Fruit fly (Drosophila melanogaster) whole organism, embryonic: ENCODE data around the gene Cnep1r2.

Experiments used
- Bteb2 ChIP-seq: fragments of 200-800 bp; sonication (Bioruptor generic); optimal IDR thresholded peaks from 2 replicates; lab custom pipeline; 2016; ENCODE audit warnings: missing biosample characterization, missing genetic modification characterization
- CG11085 ChIP-seq: fragments of 200-800 bp; sonication (Bioruptor generic); IDR thresholded peaks from 2 replicates; pipeline ENCODE4 v1.3.6; 2022; ENCODE audit warnings: missing biosample characterization, missing genetic modification characterization
- CG11398 ChIP-seq: fragments of 200-800 bp; sonication (Bioruptor generic); optimal IDR thresholded peaks from 2 replicates; lab custom pipeline; 2016; ENCODE audit warnings: missing biosample characterization, missing genetic modification characterization
- CG11456 ChIP-seq: fragments of 200-800 bp; sonication (Bioruptor generic); IDR thresholded peaks from 3 replicates; pipeline ENCODE4 v1.3.6; 2022; ENCODE audit warnings: missing biosample characterization, missing genetic modification characterization
- CG12744 ChIP-seq: fragments of 200-800 bp; sonication (Bioruptor generic); optimal IDR thresholded peaks from 2 replicates; lab custom pipeline; 2016; ENCODE audit warnings: missing biosample characterization, missing genetic modification characterization
- CG13775 ChIP-seq: fragments of 200-800 bp; sonication (Bioruptor generic); optimal IDR thresholded peaks from 3 replicates; lab custom pipeline; 2017; ENCODE audit warnings: missing biosample characterization, mild to moderate bottlenecking, missing genetic modification characterization
- CG18476 ChIP-seq: fragments of 200-800 bp; sonication (Bioruptor generic); optimal IDR thresholded peaks from 2 replicates; lab custom pipeline; 2016; ENCODE audit warnings: missing biosample characterization, mild to moderate bottlenecking, missing genetic modification characterization
- CG18764 ChIP-seq: fragments of 200-800 bp; sonication (Bioruptor generic); optimal IDR thresholded peaks from 3 replicates; lab custom pipeline; 2016; ENCODE audit warnings: missing biosample characterization, missing genetic modification characterization
- CG30020 ChIP-seq: fragments of 200-800 bp; optimal IDR thresholded peaks from 2 replicates; lab custom pipeline; 2019; ENCODE audit warnings: missing biosample characterization, mild to moderate bottlenecking, missing genetic modification characterization, moderate library complexity
- CG31441 ChIP-seq: fragments of 200-800 bp; sonication (Bioruptor generic); IDR thresholded peaks from 2 replicates; pipeline ENCODE4 v1.3.6; 2022; ENCODE audit warnings: missing biosample characterization, missing genetic modification characterization
- CG32532 ChIP-seq: fragments of 200-800 bp; sonication (Bioruptor generic); IDR thresholded peaks from 2 replicates; pipeline ENCODE4 v1.3.6; 2022; ENCODE audit warnings: missing biosample characterization, missing genetic modification characterization
- CG33213 ChIP-seq: fragments of 200-800 bp; sonication (Bioruptor generic); optimal IDR thresholded peaks from 3 replicates; lab custom pipeline; 2016; ENCODE audit warnings: missing biosample characterization, missing genetic modification characterization
- CG3838 ChIP-seq: fragments of 200-800 bp; sonication (Bioruptor generic); optimal IDR thresholded peaks from 3 replicates; lab custom pipeline; 2016; ENCODE audit warnings: missing biosample characterization, missing genetic modification characterization
- CG4328 ChIP-seq: fragments of 200-800 bp; sonication (Bioruptor generic); optimal IDR thresholded peaks from 3 replicates; lab custom pipeline; 2017; ENCODE audit warnings: missing biosample characterization, missing genetic modification reagents, missing genetic modification characterization
- CG5953 ChIP-seq: fragments of 200-800 bp; sonication (Bioruptor generic); IDR thresholded peaks from 2 replicates; pipeline ENCODE4 v1.3.6; 2022; ENCODE audit warnings: missing biosample characterization, missing genetic modification characterization
- CG6813 ChIP-seq: fragments of 200-800 bp; sonication (Bioruptor generic); optimal IDR thresholded peaks from 2 replicates; lab custom pipeline; 2017; ENCODE audit warnings: missing biosample characterization, missing genetic modification characterization, mild to moderate bottlenecking, moderate library complexity, missing genetic modification reagents
- CG7372 ChIP-seq: fragments of 200-800 bp; sonication (Bioruptor generic); IDR thresholded peaks from 2 replicates; pipeline ENCODE4 v1.3.6; 2022; ENCODE audit warnings: missing biosample characterization, missing genetic modification characterization
- CG7987 ChIP-seq: fragments of 200-800 bp; sonication (Bioruptor generic); optimal IDR thresholded peaks from 2 replicates; lab custom pipeline; 2018; ENCODE audit warnings: missing biosample characterization, mild to moderate bottlenecking, missing genetic modification characterization, moderate library complexity
- CG8359 ChIP-seq: fragments of 200-800 bp; sonication (Bioruptor generic); optimal IDR thresholded peaks from 2 replicates; lab custom pipeline; 2017; ENCODE audit warnings: missing biosample characterization, mild to moderate bottlenecking, missing genetic modification characterization, borderline replicate concordance
- CG9817 ChIP-seq: fragments of 200-800 bp; sonication (Bioruptor generic); optimal IDR thresholded peaks from 2 replicates; lab custom pipeline; 2018; ENCODE audit warnings: missing biosample characterization, mild to moderate bottlenecking, missing genetic modification characterization, moderate library complexity
- Dll ChIP-seq: fragments of 200-800 bp; sonication (Bioruptor generic); IDR thresholded peaks from 4 replicates; pipeline ENCODE4 v1.3.6; 2022; ENCODE audit warnings: missing biosample characterization, missing genetic modification characterization; ENCODE audit not compliant: partially characterized antibody
- Dp ChIP-seq: fragments of 200-800 bp; sonication (Bioruptor generic); optimal IDR thresholded peaks from 2 replicates; lab custom pipeline; 2018; ENCODE audit warnings: missing biosample characterization, mild to moderate bottlenecking, missing genetic modification characterization, moderate library complexity
- Fer1 ChIP-seq: fragments of 200-800 bp; sonication (Bioruptor generic); optimal IDR thresholded peaks from 2 replicates; lab custom pipeline; 2017; ENCODE audit warnings: missing biosample characterization, mild to moderate bottlenecking, missing genetic modification characterization
- Hand ChIP-seq: fragments of 200-800 bp; sonication (Bioruptor generic); optimal IDR thresholded peaks from 2 replicates; lab custom pipeline; 2017; ENCODE audit warnings: mild to moderate bottlenecking, missing biosample characterization, missing genetic modification reagents, missing genetic modification characterization
- Hmx ChIP-seq: fragments of 200-800 bp; sonication (Bioruptor generic); optimal IDR thresholded peaks from 2 replicates; lab custom pipeline; 2016; ENCODE audit warnings: missing biosample characterization, missing genetic modification characterization
- Myb ChIP-seq: fragments of 200-800 bp; sonication (Bioruptor generic); optimal IDR thresholded peaks from 2 replicates; lab custom pipeline; 2016; ENCODE audit warnings: missing biosample characterization, missing genetic modification characterization
- Ravus ChIP-seq: fragments of 200-800 bp; sonication (Bioruptor generic); IDR thresholded peaks from 2 replicates; pipeline ENCODE4 v1.3.6; 2022; ENCODE audit warnings: missing biosample characterization, missing genetic modification characterization
- amos ChIP-seq: fragments of 200-800 bp; sonication (Bioruptor generic); IDR thresholded peaks from 2 replicates; pipeline ENCODE4 v1.3.6; 2022; ENCODE audit warnings: missing biosample characterization, missing genetic modification characterization; ENCODE audit not compliant: partially characterized antibody
- ato ChIP-seq: fragments of 200-800 bp; sonication (Bioruptor generic); IDR thresholded peaks from 2 replicates; pipeline ENCODE4 v1.3.6; 2022; ENCODE audit warnings: missing biosample characterization, missing genetic modification characterization; ENCODE audit not compliant: partially characterized antibody
- bsh ChIP-seq, 2 experiments: fragments of 200-800 bp; sonication (Bioruptor generic); optimal IDR thresholded peaks; 2 replicates each; lab custom pipeline; 2017 to 2018; ENCODE audit warnings: mild to moderate bottlenecking in 2 of 2, missing biosample characterization in 2 of 2, missing genetic modification characterization in 2 of 2, moderate library complexity in 1 of 2
- ci ChIP-seq: fragments of 200-800 bp; sonication (Bioruptor generic); IDR thresholded peaks from 3 replicates; pipeline ENCODE4 v1.3.6; 2022; ENCODE audit warnings: missing biosample characterization, missing genetic modification characterization
- crol ChIP-seq: fragments of 200-800 bp; sonication (Bioruptor generic); IDR thresholded peaks from 2 replicates; pipeline ENCODE4 v1.3.6; 2022; ENCODE audit warnings: missing biosample characterization, missing genetic modification characterization
- da ChIP-seq: fragments of 200-800 bp; sonication (Bioruptor generic); optimal IDR thresholded peaks from 2 replicates; lab custom pipeline; 2016; ENCODE audit warnings: missing biosample characterization, missing genetic modification characterization
- dati ChIP-seq: fragments of 200-800 bp; sonication (Bioruptor generic); IDR thresholded peaks from 2 replicates; pipeline ENCODE4 v1.3.6; 2022; ENCODE audit warnings: missing biosample characterization, missing genetic modification characterization
- dimm ChIP-seq: fragments of 200-800 bp; sonication (Bioruptor generic); IDR thresholded peaks from 2 replicates; pipeline ENCODE4 v1.3.6; 2022; ENCODE audit warnings: missing biosample characterization, missing genetic modification characterization
- dpn ChIP-seq, 2 experiments: fragments of 200-800 bp; sonication (Bioruptor generic); optimal IDR thresholded peaks; 3 replicates each; lab custom pipeline; 2016; ENCODE audit warnings: missing biosample characterization in 2 of 2, missing genetic modification characterization in 2 of 2
- emc ChIP-seq: fragments of 200-800 bp; sonication (Bioruptor generic); optimal IDR thresholded peaks from 2 replicates; lab custom pipeline; 2016; ENCODE audit warnings: missing biosample characterization, missing genetic modification characterization
- ems ChIP-seq: fragments of 200-800 bp; sonication (Bioruptor generic); optimal IDR thresholded peaks from 3 replicates; lab custom pipeline; 2016; ENCODE audit warnings: missing biosample characterization, missing genetic modification characterization
- ewg ChIP-seq: fragments of 200-800 bp; sonication (Bioruptor generic); optimal IDR thresholded peaks from 3 replicates; lab custom pipeline; 2017; ENCODE audit warnings: mild to moderate bottlenecking, missing biosample characterization, missing genetic modification reagents, missing genetic modification characterization
- ham ChIP-seq: fragments of 200-800 bp; sonication (Bioruptor generic); IDR thresholded peaks from 2 replicates; pipeline ENCODE4 v1.3.6; 2022; ENCODE audit warnings: missing biosample characterization, missing genetic modification characterization
- her ChIP-seq: fragments of 200-800 bp; sonication (Bioruptor generic); optimal IDR thresholded peaks from 2 replicates; lab custom pipeline; 2016; ENCODE audit warnings: missing biosample characterization, missing genetic modification characterization
- ind ChIP-seq: fragments of 200-800 bp; sonication (Bioruptor generic); optimal IDR thresholded peaks from 3 replicates; lab custom pipeline; 2016; ENCODE audit warnings: missing biosample characterization, missing genetic modification characterization
- lbe ChIP-seq: fragments of 200-800 bp; sonication (Bioruptor generic); optimal IDR thresholded peaks from 2 replicates; lab custom pipeline; 2016; ENCODE audit warnings: missing biosample characterization, mild to moderate bottlenecking, missing genetic modification characterization
- org-1 ChIP-seq: fragments of 200-800 bp; sonication (Bioruptor generic); optimal IDR thresholded peaks from 2 replicates; lab custom pipeline; 2017; ENCODE audit warnings: missing biosample characterization, missing genetic modification characterization
- pan ChIP-seq, 4 experiments: fragments of >200 bp in 3 of 4; fragments of 200-800 bp in 1 of 4; sonication (Bioruptor generic) in 1 of 4; optimal IDR thresholded peaks in 3 of 4; IDR thresholded peaks in 1 of 4; 2 replicates each; pipeline versions ENCODE4 v1.3.6 to Lab custom; 2017 to 2022; ENCODE audit warnings: missing biosample characterization in 2 of 4, missing genetic modification characterization in 2 of 4, mixed read lengths in 1 of 4
- pita ChIP-seq: fragments of 200-800 bp; sonication (Bioruptor generic); optimal IDR thresholded peaks from 2 replicates; lab custom pipeline; 2017; ENCODE audit warnings: missing biosample characterization, mild to moderate bottlenecking, missing genetic modification characterization
- sc ChIP-seq, 3 experiments: fragments of >200 bp in 2 of 3; fragments of 200-800 bp in 1 of 3; sonication (Bioruptor generic) in 1 of 3; optimal IDR thresholded peaks; 2 replicates in 2 of 3; 3 replicates in 1 of 3; lab custom pipeline; 2017; ENCODE audit warnings: mild to moderate bottlenecking in 1 of 3, missing biosample characterization in 1 of 3, missing genetic modification characterization in 1 of 3, missing genetic modification reagents in 1 of 3
- zen ChIP-seq: fragments of 200-800 bp; sonication (Bioruptor generic); optimal IDR thresholded peaks from 3 replicates; lab custom pipeline; 2018; ENCODE audit warnings: missing biosample characterization, mild to moderate bottlenecking, missing genetic modification characterization, moderate library complexity

The Cnep1r2 gene

dm6 chr3L:10665433-10666150 lies 27.6 kb downstream of the Cnep1r2 start (continued):
- TF ChIP-seq crol, result peak; percentile 15; the same call in 1 of the 2 replicates
- peak; percentile 37 for TF ChIP-seq Myb (GFP tag; lab: Kevin White, UChicago)
- peak; percentile 95 for TF ChIP-seq CG18476
- peak; percentile 95 for TF ChIP-seq ems
- peak; percentile 97 for TF ChIP-seq CG31441 (GFP tag; lab: Robert Waterston, UW)
- TF ChIP-seq CG11085 (GFP tag; lab: Robert Waterston, UW), result no peak; the same call in none of the 2 replicates
- peak; percentile 91 for TF ChIP-seq CG32532 (GFP tag; lab: Robert Waterston, UW)
- peak; percentile 78 for TF ChIP-seq emc (GFP tag; lab: Kevin White, UChicago)
- peak; percentile 95 for TF ChIP-seq Hand
- no peak for TF ChIP-seq amos (GFP tag; lab: Robert Waterston, UW)
- no peak for TF ChIP-seq pan (optimal IDR thresholded peaks at IDR 0.05; lab: Kevin White, UChicago)
- peak in 1 of 2 experiments; percentile 95 for TF ChIP-seq pan (GFP tag; optimal IDR thresholded peaks at IDR 0.05 in 1 of 2, IDR thresholded peaks at IDR 0.05 in 1 of 2)
- peak; percentile 52 for TF ChIP-seq da (GFP tag; lab: Kevin White, UChicago)
- TF ChIP-seq Dp, result peak; percentile 22
- TF ChIP-seq CG11456 (GFP tag; lab: Robert Waterston, UW), result peak; percentile 81
- no peak for TF ChIP-seq sc (optimal IDR thresholded peaks at IDR 0.05; lab: Kevin White, UChicago)
- peak; percentile 95 for TF ChIP-seq sc (GFP tag; optimal IDR thresholded peaks at IDR 0.05; lab: Kevin White, UChicago)
- TF ChIP-seq org-1 (GFP tag; lab: Kevin White, UChicago), result peak; percentile 98
- peak; percentile 81 for TF ChIP-seq dati
- peak; percentile 91 for TF ChIP-seq CG18764
- TF ChIP-seq pita, result no peak
- TF ChIP-seq CG8359 (GFP tag; lab: Kevin White, UChicago), result peak; percentile 91
- TF ChIP-seq her (GFP tag; lab: Kevin White, UChicago), result peak; percentile 35
- TF ChIP-seq zen (tag; lab: Kevin White, UChicago), result peak; percentile 98
- TF ChIP-seq Fer1 (GFP tag; lab: Kevin White, UChicago), result peak; percentile 97
- TF ChIP-seq ewg (GFP tag; lab: Kevin White, UChicago), result peak; percentile 91
- peak; percentile 95 for TF ChIP-seq lbe (GFP tag; lab: Kevin White, UChicago)
- peak; percentile 90 for TF ChIP-seq CG7372 (GFP tag; lab: Robert Waterston, UW)
- TF ChIP-seq Ravus (GFP tag; lab: Robert Waterston, UW), result peak; percentile 65
- peak; percentile 76 for TF ChIP-seq CG3838
- peak; percentile 85 for TF ChIP-seq CG12744 (GFP tag; lab: Kevin White, UChicago)
- TF ChIP-seq dpn (GFP tag; optimal IDR thresholded peaks at IDR 0.05; lab: Kevin White, UChicago), result peak; percentile 86 to 95
- TF ChIP-seq ato, result no peak
- TF ChIP-seq CG30020 (tag; lab: Kevin White, UChicago), result peak; percentile 90
- TF ChIP-seq Bteb2, result peak; percentile 86
- peak; percentile 93 for TF ChIP-seq CG9817 (tag; lab: Kevin White, UChicago)
- TF ChIP-seq bsh (GFP tag; optimal IDR thresholded peaks at IDR 0.05; lab: Kevin White, UChicago), result peak; percentile 96 to 97
- TF ChIP-seq Hmx (GFP tag; lab: Kevin White, UChicago), result peak; percentile 87
- peak; percentile 98 for TF ChIP-seq CG6813 (GFP tag; lab: Kevin White, UChicago)
- peak; percentile 92 for TF ChIP-seq ind (GFP tag; lab: Kevin White, UChicago)
- peak; percentile 98 for TF ChIP-seq CG4328 (GFP tag; lab: Kevin White, UChicago)
- TF ChIP-seq ci (GFP tag; lab: Robert Waterston, UW), result peak; percentile 88
- TF ChIP-seq ham (GFP tag; lab: Robert Waterston, UW), result peak; percentile 38; the same call in 1 of the 2 replicates
- TF ChIP-seq CG13775 (GFP tag; lab: Kevin White, UChicago), result peak; percentile 98
- peak; percentile 70 for TF ChIP-seq dimm
- TF ChIP-seq CG11398 (GFP tag; lab: Kevin White, UChicago), result peak; percentile 66
- peak; percentile 65 for TF ChIP-seq CG5953 (GFP tag; lab: Robert Waterston, UW)
- TF ChIP-seq CG7987 (GFP tag; lab: Kevin White, UChicago), result peak; percentile 89
- TF ChIP-seq Dll (GFP tag; lab: Robert Waterston, UW), result no peak
- peak; percentile 61 for TF ChIP-seq CG33213 (GFP tag; lab: Kevin White, UChicago)
